Fruit fly (Drosophila melanogaster) whole organism, embryonic: Measurements from ENCODE around the gene CG5376.

ENCODE experiments used
- CG1024 ChIP-seq: fragments of 200-800 bp; sonication (Bioruptor generic); IDR thresholded peaks from 2 replicates; pipeline ENCODE4 v1.3.6; 2022; ENCODE audit warnings: missing biosample characterization, missing genetic modification characterization
- CG10267 ChIP-seq: fragments of 200-800 bp; sonication (Bioruptor generic); optimal IDR thresholded peaks from 2 replicates; lab custom pipeline; 2018; ENCODE audit warnings: missing biosample characterization, mild to moderate bottlenecking, missing genetic modification characterization, moderate library complexity
- CG10959 ChIP-seq: fragments of 200-800 bp; sonication (Bioruptor generic); IDR thresholded peaks from 2 replicates; pipeline ENCODE4 v1.3.6; 2022; ENCODE audit warnings: missing biosample characterization, missing genetic modification characterization
- CG11723 ChIP-seq: fragments of 200-800 bp; sonication (Bioruptor generic); optimal IDR thresholded peaks from 2 replicates; lab custom pipeline; 2017; ENCODE audit warnings: missing biosample characterization, mild to moderate bottlenecking, missing genetic modification characterization
- CG1233 ChIP-seq: fragments of 200-800 bp; sonication (Bioruptor generic); optimal IDR thresholded peaks from 4 replicates; lab custom pipeline; 2018; ENCODE audit warnings: missing biosample characterization, mild to moderate bottlenecking, missing genetic modification characterization
- CG13123 ChIP-seq: fragments of 200-800 bp; sonication (Bioruptor generic); optimal IDR thresholded peaks from 2 replicates; lab custom pipeline; 2016; ENCODE audit warnings: missing biosample characterization, missing genetic modification characterization
- CG15696 ChIP-seq: fragments of 200-800 bp; sonication (Bioruptor generic); optimal IDR thresholded peaks from 2 replicates; lab custom pipeline; 2019; ENCODE audit warnings: missing biosample characterization, mild to moderate bottlenecking, missing genetic modification characterization, moderate library complexity
- CG16815 ChIP-seq: fragments of 200-800 bp; sonication (Bioruptor generic); optimal IDR thresholded peaks from 3 replicates; lab custom pipeline; 2017; ENCODE audit warnings: missing biosample characterization, mild to moderate bottlenecking, missing genetic modification characterization
- CG17912 ChIP-seq: fragments of 200-800 bp; sonication (Bioruptor generic); optimal IDR thresholded peaks from 2 replicates; lab custom pipeline; 2018; ENCODE audit warnings: missing biosample characterization, mild to moderate bottlenecking, missing genetic modification characterization
- CG18619 ChIP-seq: fragments of 200-800 bp; sonication (Bioruptor generic); optimal IDR thresholded peaks from 3 replicates; lab custom pipeline; 2017; ENCODE audit warnings: missing biosample characterization, mild to moderate bottlenecking, missing genetic modification characterization
- CG2120 ChIP-seq: fragments of 200-800 bp; sonication (Bioruptor generic); optimal IDR thresholded peaks from 3 replicates; lab custom pipeline; 2016; ENCODE audit warnings: missing biosample characterization, missing genetic modification characterization
- CG2678 ChIP-seq: fragments of 200-800 bp; sonication (Bioruptor generic); optimal IDR thresholded peaks from 3 replicates; lab custom pipeline; 2019; ENCODE audit warnings: missing biosample characterization, mild to moderate bottlenecking, missing genetic modification characterization, moderate library complexity
- CG2712 ChIP-seq: fragments of 200-800 bp; optimal IDR thresholded peaks from 3 replicates; lab custom pipeline; 2019; ENCODE audit warnings: missing biosample characterization, mild to moderate bottlenecking, missing genetic modification characterization, moderate library complexity
- CG2875 ChIP-seq: fragments of 200-800 bp; sonication (Bioruptor generic); optimal IDR thresholded peaks from 2 replicates; lab custom pipeline; 2017; ENCODE audit warnings: missing biosample characterization, mild to moderate bottlenecking, missing genetic modification characterization, missing genetic modification reagents
- CG31441 ChIP-seq: fragments of 200-800 bp; sonication (Bioruptor generic); IDR thresholded peaks from 2 replicates; pipeline ENCODE4 v1.3.6; 2022; ENCODE audit warnings: missing biosample characterization, missing genetic modification characterization
- CG32767 ChIP-seq: fragments of 200-800 bp; sonication (Bioruptor generic); IDR thresholded peaks from 2 replicates; pipeline ENCODE4 v1.3.6; 2022; ENCODE audit warnings: missing biosample characterization, missing genetic modification characterization
- CG3995 ChIP-seq: fragments of 200-800 bp; sonication (Bioruptor generic); optimal IDR thresholded peaks from 3 replicates; lab custom pipeline; 2016; ENCODE audit warnings: missing biosample characterization, missing genetic modification characterization
- CG4282 ChIP-seq: fragments of 200-800 bp; sonication (Bioruptor generic); optimal IDR thresholded peaks from 2 replicates; lab custom pipeline; 2016; ENCODE audit warnings: missing biosample characterization, missing genetic modification characterization
- CG6654 ChIP-seq: fragments of 200-800 bp; sonication (Bioruptor generic); optimal IDR thresholded peaks from 2 replicates; lab custom pipeline; 2017; ENCODE audit warnings: missing biosample characterization, mild to moderate bottlenecking, missing genetic modification characterization
- CG7745 ChIP-seq: fragments of 200-800 bp; sonication (Bioruptor generic); optimal IDR thresholded peaks from 2 replicates; lab custom pipeline; 2018; ENCODE audit warnings: missing biosample characterization, mild to moderate bottlenecking, missing genetic modification characterization, moderate library complexity
- CG7987 ChIP-seq: fragments of 200-800 bp; sonication (Bioruptor generic); optimal IDR thresholded peaks from 2 replicates; lab custom pipeline; 2018; ENCODE audit warnings: missing biosample characterization, mild to moderate bottlenecking, missing genetic modification characterization, moderate library complexity
- CG8089 ChIP-seq: fragments of 200-800 bp; sonication (Bioruptor generic); optimal IDR thresholded peaks from 3 replicates; lab custom pipeline; 2016; ENCODE audit warnings: missing biosample characterization, missing genetic modification characterization
- CG9727 ChIP-seq: fragments of 200-800 bp; sonication (Bioruptor generic); optimal IDR thresholded peaks from 3 replicates; lab custom pipeline; 2017; ENCODE audit warnings: missing biosample characterization, mild to moderate bottlenecking, missing genetic modification characterization
- Chrac-16 ChIP-seq: fragments of 200-800 bp; sonication (Bioruptor generic); optimal IDR thresholded peaks from 3 replicates; lab custom pipeline; 2016; ENCODE audit warnings: missing biosample characterization, missing genetic modification characterization
- CkIIα-i1 ChIP-seq: fragments of 200-800 bp; sonication (Bioruptor generic); IDR thresholded peaks from 2 replicates; pipeline ENCODE4 v1.3.6; 2022; ENCODE audit warnings: missing biosample characterization, missing genetic modification characterization
- D19A ChIP-seq: fragments of 200-800 bp; optimal IDR thresholded peaks from 3 replicates; lab custom pipeline; 2019; ENCODE audit warnings: missing biosample characterization, mild to moderate bottlenecking, missing genetic modification characterization, moderate library complexity
- Drgx ChIP-seq: fragments of 200-800 bp; sonication (Bioruptor generic); IDR thresholded peaks from 2 replicates; pipeline ENCODE4 v1.3.6; 2022; ENCODE audit warnings: missing biosample characterization, missing genetic modification characterization
- HLHmδ ChIP-seq: fragments of 200-800 bp; sonication (Bioruptor generic); optimal IDR thresholded peaks from 2 replicates; lab custom pipeline; 2018; ENCODE audit warnings: missing biosample characterization, mild to moderate bottlenecking, missing genetic modification characterization, moderate library complexity
- Hey ChIP-seq: fragments of 200-800 bp; sonication (Bioruptor generic); optimal IDR thresholded peaks from 3 replicates; lab custom pipeline; 2018; ENCODE audit warnings: missing biosample characterization, mild to moderate bottlenecking, missing genetic modification characterization
- MTF-1 ChIP-seq: fragments of 200-800 bp; sonication (Bioruptor generic); optimal IDR thresholded peaks from 2 replicates; lab custom pipeline; 2018; ENCODE audit warnings: missing biosample characterization, mild to moderate bottlenecking, missing genetic modification characterization, borderline replicate concordance
- Meics ChIP-seq: fragments of 200-800 bp; sonication (Bioruptor generic); optimal IDR thresholded peaks from 2 replicates; lab custom pipeline; 2017; ENCODE audit warnings: missing biosample characterization, mild to moderate bottlenecking, missing genetic modification characterization
- Mes4 ChIP-seq: fragments of 200-800 bp; sonication (Bioruptor generic); optimal IDR thresholded peaks from 2 replicates; lab custom pipeline; 2016; ENCODE audit warnings: missing biosample characterization, missing genetic modification characterization
- NK7.1 ChIP-seq: fragments of 200-800 bp; sonication (Bioruptor generic); optimal IDR thresholded peaks from 3 replicates; lab custom pipeline; 2016; ENCODE audit warnings: missing biosample characterization, missing genetic modification characterization
- Nf-YA ChIP-seq: fragments of 200-800 bp; sonication (Bioruptor generic); IDR thresholded peaks from 2 replicates; pipeline ENCODE4 v1.3.6; 2022; ENCODE audit warnings: missing biosample characterization, missing genetic modification characterization
- Sin3A ChIP-seq: fragments of >200 bp; optimal IDR thresholded peaks from 2 replicates; lab custom pipeline; 2018
- Tbp ChIP-seq: fragments of >200 bp; optimal IDR thresholded peaks from 2 replicates; lab custom pipeline; 2018; ENCODE audit warnings: missing biosample characterization, missing genetic modification characterization
- YL-1 ChIP-seq: fragments of 200-800 bp; sonication (Bioruptor generic); optimal IDR thresholded peaks from 3 replicates; lab custom pipeline; 2017; ENCODE audit warnings: missing biosample characterization, mild to moderate bottlenecking, missing genetic modification characterization
- amos ChIP-seq: fragments of 200-800 bp; sonication (Bioruptor generic); IDR thresholded peaks from 2 replicates; pipeline ENCODE4 v1.3.6; 2022; ENCODE audit warnings: missing biosample characterization, missing genetic modification characterization; ENCODE audit not compliant: partially characterized antibody
- az2 ChIP-seq: fragments of 200-800 bp; sonication (Bioruptor generic); optimal IDR thresholded peaks from 3 replicates; lab custom pipeline; 2016; ENCODE audit warnings: missing biosample characterization, missing genetic modification characterization
- btn ChIP-seq: fragments of 200-800 bp; sonication (Bioruptor generic); optimal IDR thresholded peaks from 2 replicates; lab custom pipeline; 2016; ENCODE audit warnings: missing biosample characterization, missing genetic modification characterization
- croc ChIP-seq: fragments of 200-800 bp; sonication (Bioruptor generic); conservative IDR thresholded peaks from 3 replicates; pipeline ENCODE4 v1.3.6; 2022; ENCODE audit warnings: missing biosample characterization, missing genetic modification characterization
- gcm2 ChIP-seq: fragments of 200-800 bp; sonication (Bioruptor generic); optimal IDR thresholded peaks from 2 replicates; lab custom pipeline; 2016; ENCODE audit warnings: missing biosample characterization, missing genetic modification characterization
- hkb ChIP-seq, 2 experiments: fragments of 200-800 bp in 1 of 2; fragments of >200 bp in 1 of 2; sonication (Bioruptor generic) in 1 of 2; IDR thresholded peaks in 1 of 2; optimal IDR thresholded peaks in 1 of 2; 2 replicates each; pipeline versions ENCODE4 v1.3.6 to Lab custom; 2017 to 2022; ENCODE audit warnings: missing biosample characterization in 1 of 2, missing genetic modification characterization in 1 of 2
- jigr1 ChIP-seq: fragments of 200-800 bp; sonication (Bioruptor generic); IDR thresholded peaks from 3 replicates; pipeline ENCODE4 v1.3.6; 2022; ENCODE audit warnings: missing biosample characterization, missing genetic modification characterization
- run ChIP-seq: fragments of 200-800 bp; sonication (Bioruptor generic); optimal IDR thresholded peaks from 3 replicates; lab custom pipeline; 2018; ENCODE audit warnings: missing biosample characterization, mild to moderate bottlenecking, missing genetic modification characterization
- sc ChIP-seq, 3 experiments: fragments of >200 bp in 2 of 3; fragments of 200-800 bp in 1 of 3; sonication (Bioruptor generic) in 1 of 3; optimal IDR thresholded peaks; 2 replicates in 2 of 3; 3 replicates in 1 of 3; lab custom pipeline; 2017; ENCODE audit warnings: mild to moderate bottlenecking in 1 of 3, missing biosample characterization in 1 of 3, missing genetic modification characterization in 1 of 3, missing genetic modification reagents in 1 of 3
- sens ChIP-seq: fragments of 200-800 bp; sonication (Bioruptor generic); peaks from one replicate; lab custom pipeline; 2016; ENCODE audit warnings: missing biosample characterization, missing genetic modification characterization
- shn ChIP-seq: fragments of 200-800 bp; sonication (Bioruptor generic); optimal IDR thresholded peaks from 3 replicates; lab custom pipeline; 2016; ENCODE audit warnings: missing biosample characterization, missing genetic modification characterization
- stc ChIP-seq: fragments of 200-800 bp; sonication (Bioruptor generic); IDR thresholded peaks from 2 replicates; pipeline ENCODE4 v1.3.6; 2022; ENCODE audit warnings: missing biosample characterization, missing genetic modification characterization
- zen ChIP-seq: fragments of 200-800 bp; sonication (Bioruptor generic); optimal IDR thresholded peaks from 3 replicates; lab custom pipeline; 2018; ENCODE audit warnings: missing biosample characterization, mild to moderate bottlenecking, missing genetic modification characterization, moderate library complexity

CG5376 gene

DNA sequence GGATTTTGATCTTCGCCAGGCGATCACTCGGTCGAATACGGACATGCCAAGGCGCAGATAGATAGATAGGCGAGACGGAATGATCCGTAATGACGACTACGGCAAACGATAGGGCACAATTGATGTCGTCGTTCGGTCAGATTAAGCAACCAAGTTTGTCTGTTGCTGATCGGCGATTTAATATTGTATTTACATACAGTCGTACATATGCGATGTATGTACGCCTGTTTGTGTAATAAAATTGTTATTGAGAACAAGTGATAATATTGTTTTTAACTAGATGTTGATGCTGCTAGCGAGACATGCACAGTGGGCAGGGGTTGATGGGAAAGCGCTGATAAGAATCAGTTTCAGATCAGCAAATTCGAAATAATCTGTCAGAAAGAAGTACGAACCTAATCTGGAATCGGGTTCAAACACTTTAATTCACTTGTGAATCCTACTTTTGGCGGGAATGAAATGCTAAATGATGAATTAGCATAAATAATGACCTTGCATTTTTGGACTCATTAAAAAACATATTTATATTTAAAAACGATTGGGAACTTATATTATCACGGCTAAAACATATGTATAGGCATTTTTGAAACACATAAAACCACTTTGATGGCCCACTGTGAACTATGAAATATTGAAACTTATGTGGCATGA, 33.3 kb downstream of the CG5376 start (continued):
- TF ChIP-seq CG2678 (tag; lab: Kevin White, UChicago) (peak; percentile 33), zen (tag; lab: Kevin White, UChicago) (no peak), D19A (tag; lab: Kevin White, UChicago) (no peak), croc (GFP tag; lab: Robert Waterston, UW) (no peak), CG1024 (GFP tag; lab: Robert Waterston, UW) (no peak), CG1233 (GFP tag; lab: Kevin White, UChicago) (no peak), CG31441 (GFP tag; lab: Robert Waterston, UW) (0 out of 2 replicates have a peak, but pooled peaks have one; percentile 26), CG32767 (GFP tag; lab: Robert Waterston, UW) (no peak), CG3995 (GFP tag; lab: Kevin White, UChicago) (no peak), CG8089 (GFP tag; lab: Kevin White, UChicago) (no peak), CG11723 (GFP tag; lab: Kevin White, UChicago) (no peak), Chrac-16 (GFP tag; lab: Kevin White, UChicago) (peak; percentile 2), Nf-YA (GFP tag; lab: Robert Waterston, UW) (no peak), Drgx (no peak), HLHmδ (GFP tag; lab: Kevin White, UChicago) (no peak), CG18619 (no peak), CG13123 (GFP tag; lab: Kevin White, UChicago) (no peak), MTF-1 (GFP tag; lab: Kevin White, UChicago) (no peak), sc (optimal IDR thresholded peaks at IDR 0.05; lab: Kevin White, UChicago) (no peak), sc (GFP tag; optimal IDR thresholded peaks at IDR 0.05; lab: Kevin White, UChicago) (no peak), Tbp (GFP tag; lab: Kevin White, UChicago) (no peak), shn (GFP tag; lab: Kevin White, UChicago) (no peak), Meics (GFP tag; lab: Kevin White, UChicago) (no peak), CG15696 (tag; lab: Kevin White, UChicago) (no peak), run (no peak), btn (GFP tag; lab: Kevin White, UChicago) (no peak), az2 (GFP tag; lab: Kevin White, UChicago) (no peak), CG2120 (GFP tag; lab: Kevin White, UChicago) (peak; percentile 4), CG6654 (GFP tag; lab: Kevin White, UChicago) (no peak), CG4282 (GFP tag; lab: Kevin White, UChicago) (no peak), stc (no peak), CG17912 (no peak), sens (GFP tag; lab: Kevin White, UChicago) (peak; percentile 66), CG10267 (no peak), CG16815 (peak; percentile 6), amos (GFP tag; lab: Robert Waterston, UW) (no peak), CG10959 (GFP tag; lab: Robert Waterston, UW) (no peak), gcm2 (GFP tag; lab: Kevin White, UChicago) (no peak), jigr1 (GFP tag; lab: Robert Waterston, UW) (no peak), CG7987 (GFP tag; lab: Kevin White, UChicago) (no peak), YL-1 (no peak), CkIIα-i1 (GFP tag; lab: Robert Waterston, UW) (no peak), CG2875 (GFP tag; lab: Kevin White, UChicago) (no peak), hkb (optimal IDR thresholded peaks at IDR 0.05; lab: Kevin White, UChicago) (no peak), hkb (GFP tag; IDR thresholded peaks at IDR 0.05; lab: Robert Waterston, UW) (0 out of 2 replicates have a peak, but pooled peaks have one; percentile 16), Sin3A (no peak), Hey (tag; lab: Kevin White, UChicago) (no peak), CG7745 (tag; lab: Kevin White, UChicago) (no peak), Mes4 (GFP tag; lab: Kevin White, UChicago) (no peak), NK7.1 (GFP tag; lab: Kevin White, UChicago) (no peak), CG9727 (peak; percentile 15), CG2712 (tag; lab: Kevin White, UChicago) (peak; percentile 4)
